Worm (Caenorhabditis elegans): ENCODE data around the gene cri-2.

- TF ChIP-seq him-1 (tag; optimal IDR thresholded peaks at IDR 0.05) (no peak), dao-5 (tag; optimal IDR thresholded peaks at IDR 0.05) (no peak), W03F9.2 (tag; optimal IDR thresholded peaks at IDR 0.05) (no peak)
These were observed 11.6 kb upstream of the cri-2 start, which contains the start of gene F20D6.12 for ce11 chrV:8190016-8190415.
